Fruit fly (Drosophila melanogaster): ENCODE results near the gene CG11458.

DNA sequence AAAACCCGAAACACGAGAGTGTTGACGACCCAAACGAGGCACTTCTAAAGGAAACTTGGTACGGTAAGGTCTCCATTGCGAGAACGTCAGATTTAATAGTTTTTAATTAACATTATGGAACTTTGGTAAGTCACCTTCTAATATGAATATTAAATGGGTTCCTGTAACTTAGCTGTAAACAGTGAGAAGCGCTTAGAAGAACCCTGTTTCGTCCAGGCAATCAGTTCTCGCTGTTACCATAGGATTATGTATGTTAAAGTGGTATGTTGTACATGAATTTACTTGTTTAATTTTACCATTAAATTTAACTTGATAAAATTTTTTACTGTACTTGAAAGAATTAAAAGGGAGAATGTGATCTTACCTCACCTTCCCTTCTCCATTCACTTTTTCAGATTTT lies 16.3 kb downstream of the CG11458 start:
- TF ChIP-seq CG8478 (optimal IDR thresholded peaks at IDR 0.05) = no peak
- TF ChIP-seq CTCF (optimal IDR thresholded peaks at IDR 0.05) = no peak
